Fruit fly (Drosophila melanogaster): Measurements from ENCODE around the gene CG32192.

DNA sequence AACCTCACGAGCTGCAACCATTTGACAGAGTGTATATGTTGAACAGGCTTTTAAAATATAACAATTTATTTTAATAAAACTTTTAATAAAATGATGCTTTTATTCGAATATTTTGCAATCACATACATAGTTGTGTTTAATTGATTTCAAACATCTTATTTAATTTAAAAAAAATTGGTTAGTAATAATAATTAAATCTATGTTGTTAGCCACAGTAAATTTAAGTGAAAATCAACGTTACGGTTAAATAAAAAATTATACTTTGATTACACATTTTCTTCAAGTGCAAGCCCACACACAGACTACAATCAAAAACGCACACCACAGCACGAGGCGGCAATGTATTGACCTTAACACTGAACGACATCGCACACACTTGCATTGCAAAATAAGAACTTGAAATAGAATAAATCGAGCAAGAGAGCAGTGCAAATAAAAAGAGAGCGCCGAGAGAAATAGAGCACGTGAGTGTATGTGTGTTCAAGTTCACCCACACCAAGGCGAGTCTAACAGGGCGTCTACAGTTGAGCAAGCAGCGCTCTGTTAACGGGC, 22.9 kb downstream of the CG32192 start:
- TF ChIP-seq dmrt93B (GFP tag; optimal IDR thresholded peaks at IDR 0.05): peak; percentile 45
- TF ChIP-seq Dif (GFP tag; optimal IDR thresholded peaks at IDR 0.05; ENCODE audit: partially characterized antibody): peak; percentile 94
- peak; percentile 65 for TF ChIP-seq h (GFP tag; optimal IDR thresholded peaks at IDR 0.05)
- peak; percentile 40 for TF ChIP-seq Hr78 (GFP tag; optimal IDR thresholded peaks at IDR 0.05)

Measured in whole organism, wandering third instar larva.